Worm (Caenorhabditis elegans): ENCODE results near the gene pho-5.
A peak's percentile ranks its signal among the peaks of the same experiment; 100 is the strongest.

The pho-5 gene

DNA sequence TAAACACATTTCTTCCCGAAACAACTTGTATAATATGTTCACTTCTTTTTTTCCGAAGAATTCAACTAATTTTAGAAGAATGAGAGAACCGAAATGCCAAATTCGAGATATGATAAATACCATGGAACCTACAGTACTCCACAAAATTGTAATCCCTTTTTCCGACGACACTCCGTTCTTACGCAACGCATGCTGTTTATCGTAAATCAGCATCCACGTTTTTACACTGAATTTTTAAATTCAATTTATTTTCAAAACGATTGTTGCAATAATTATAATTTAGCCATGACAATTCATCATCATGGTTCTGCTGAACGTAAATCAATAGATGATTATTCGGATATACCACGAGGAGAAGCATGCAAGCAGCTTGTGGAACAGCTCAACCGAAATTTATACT is 4.5 kb downstream of the pho-5 start, which contains the start of gene B0361.3:
Gene B0361.3, plus strand, starts transcription at position 284 of the 400 bp plus-strand sequence.
- no peak for TF ChIP-seq nhr-43 (tag; optimal IDR thresholded peaks at IDR 0.05; ENCODE audit: poor library complexity, severe bottlenecking)
- no peak for TF ChIP-seq unc-62 (GFP tag; optimal IDR thresholded peaks at IDR 0.05)
- no peak for TF ChIP-seq elt-2 (tag; optimal IDR thresholded peaks at IDR 0.05)
- TF ChIP-seq jun-1 (tag; optimal IDR thresholded peaks at IDR 0.05), result no peak
- TF ChIP-seq fos-1 (tag; optimal IDR thresholded peaks at IDR 0.05), result no peak
- TF ChIP-seq lin-39 (tag; optimal IDR thresholded peaks at IDR 0.05), result no peak
- no peak for TF ChIP-seq eor-1 (tag; optimal IDR thresholded peaks at IDR 0.05)
- TF ChIP-seq nhr-67 (tag; optimal IDR thresholded peaks at IDR 0.05), result no peak
- peak; percentile 31 for TF ChIP-seq pha-4 (tag; optimal IDR thresholded peaks at IDR 0.05)
- no peak for TF ChIP-seq ceh-9 (tag; optimal IDR thresholded peaks at IDR 0.05)
- no peak for TF ChIP-seq elt-1 (tag; optimal IDR thresholded peaks at IDR 0.05)
- no peak for TF ChIP-seq skn-1 (tag; optimal IDR thresholded peaks at IDR 0.05)
- TF ChIP-seq egl-5 (tag; optimal IDR thresholded peaks at IDR 0.05), result no peak
- peak; percentile 42 for TF ChIP-seq R02D3.7 (tag; optimal IDR thresholded peaks at IDR 0.05)
- no peak for TF ChIP-seq daf-12 (tag; optimal IDR thresholded peaks at IDR 0.05)
- no peak for TF ChIP-seq aly-2 (tag; optimal IDR thresholded peaks at IDR 0.05)
- peak; percentile 21 for TF ChIP-seq nfya-1 (tag; optimal IDR thresholded peaks at IDR 0.05; ENCODE audit: insufficient read depth)
- no peak for TF ChIP-seq ztf-11 (tag; optimal IDR thresholded peaks at IDR 0.05)
- no peak for TF ChIP-seq nhr-76 (tag; optimal IDR thresholded peaks at IDR 0.05)
- TF ChIP-seq nhr-11 (tag; optimal IDR thresholded peaks at IDR 0.05), result no peak

DNA sequence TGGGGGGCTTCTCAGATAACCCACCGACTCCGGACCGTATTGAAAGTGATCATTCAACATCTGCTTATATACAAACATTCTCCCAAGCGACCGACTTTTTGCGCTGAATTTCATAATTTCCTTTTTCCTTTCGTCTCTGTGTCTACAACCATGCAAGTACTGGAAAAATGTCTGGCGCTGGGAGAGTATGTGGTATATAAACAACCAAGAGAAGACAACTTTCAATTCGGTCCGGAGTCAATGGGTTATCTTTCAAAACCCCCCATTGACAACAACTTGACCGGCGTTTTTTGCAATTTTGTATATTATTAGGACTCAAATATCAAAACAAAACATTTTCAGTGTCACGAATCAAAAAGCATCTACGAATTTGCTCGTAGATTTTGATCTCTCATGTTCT is 7.2 kb downstream of the pho-5 start:
- peak; percentile 49 for TF ChIP-seq nhr-77 (tag; optimal IDR thresholded peaks at IDR 0.05)
- TF ChIP-seq unc-39 (tag; optimal IDR thresholded peaks at IDR 0.05), result no peak
- no peak for TF ChIP-seq zag-1 (tag; optimal IDR thresholded peaks at IDR 0.05)
- TF ChIP-seq mdl-1 (tag; optimal IDR thresholded peaks at IDR 0.05), result no peak
- peak; percentile 49 for TF ChIP-seq hmg-11 (tag; optimal IDR thresholded peaks at IDR 0.05)
- TF ChIP-seq fos-1 (tag; optimal IDR thresholded peaks at IDR 0.05), result no peak
- TF ChIP-seq unc-62 (GFP tag; optimal IDR thresholded peaks at IDR 0.05), result no peak
- no peak for TF ChIP-seq nhr-67 (tag; optimal IDR thresholded peaks at IDR 0.05)
- TF ChIP-seq nfya-1 (tag; optimal IDR thresholded peaks at IDR 0.05; ENCODE audit: insufficient read depth), result peak; percentile 44
- peak; percentile 75 for TF ChIP-seq lsy-12 (tag; optimal IDR thresholded peaks at IDR 0.05)
- TF ChIP-seq ZK546.5 (tag; optimal IDR thresholded peaks at IDR 0.05), result no peak
- no peak for TF ChIP-seq ztf-11 (tag; optimal IDR thresholded peaks at IDR 0.05)
- no peak for TF ChIP-seq nhr-237 (tag; optimal IDR thresholded peaks at IDR 0.05)
- peak; percentile 99 for TF ChIP-seq snpc-4 (tag; optimal IDR thresholded peaks at IDR 0.05)
- TF ChIP-seq nhr-23 (tag; optimal IDR thresholded peaks at IDR 0.05), result peak; percentile 45
- no peak for TF ChIP-seq ceh-16 (tag; optimal IDR thresholded peaks at IDR 0.05)
- TF ChIP-seq nhr-43 (tag; optimal IDR thresholded peaks at IDR 0.05; ENCODE audit: poor library complexity, severe bottlenecking), result peak; percentile 38
- no peak for TF ChIP-seq fkh-10 (GFP tag; optimal IDR thresholded peaks at IDR 0.05)
- peak; percentile 45 for TF ChIP-seq elt-2 (tag; optimal IDR thresholded peaks at IDR 0.05)
- peak; percentile 82 for TF ChIP-seq pha-4 (tag; optimal IDR thresholded peaks at IDR 0.05)
- TF ChIP-seq lin-15B (tag; optimal IDR thresholded peaks at IDR 0.05), result peak; percentile 18
- TF ChIP-seq ztf-4 (tag; optimal IDR thresholded peaks at IDR 0.05), result no peak
- TF ChIP-seq aly-2 (tag; optimal IDR thresholded peaks at IDR 0.05), result no peak
- TF ChIP-seq nhr-11 (tag; optimal IDR thresholded peaks at IDR 0.05), result peak; percentile 39
- no peak for TF ChIP-seq nhr-12 (tag; optimal IDR thresholded peaks at IDR 0.05)
- peak; percentile 45 for TF ChIP-seq ceh-28 (tag; optimal IDR thresholded peaks at IDR 0.05)
- TF ChIP-seq jun-1 (tag; optimal IDR thresholded peaks at IDR 0.05), result peak; percentile 56
- TF ChIP-seq egl-27 (tag; optimal IDR thresholded peaks at IDR 0.05), result no peak
- TF ChIP-seq R02D3.7 (tag; optimal IDR thresholded peaks at IDR 0.05), result peak; percentile 6
- no peak for TF ChIP-seq nhr-76 (tag; optimal IDR thresholded peaks at IDR 0.05)

DNA sequence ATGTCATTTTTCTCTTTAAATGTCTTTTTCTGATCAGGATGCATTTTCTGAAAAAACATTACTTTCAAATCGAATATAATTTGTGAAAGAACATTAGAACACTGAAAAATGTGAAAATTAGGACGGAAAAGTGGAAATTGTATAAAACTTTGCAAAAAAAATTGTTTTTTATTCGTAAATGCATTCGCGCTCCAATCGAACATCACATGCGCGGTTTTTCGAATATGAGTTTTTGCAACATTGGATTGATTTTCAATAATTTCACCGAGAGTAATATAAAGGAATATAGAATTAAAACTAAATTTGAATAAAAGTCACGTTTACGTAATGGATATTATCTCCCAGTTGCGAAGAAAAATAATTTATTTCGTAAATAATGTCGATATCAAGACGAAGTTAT is 8.5 kb downstream of the pho-5 start, which contains the start of the genes spot-1 and B0361.11:
Gene spot-1, minus strand, starts transcription at position 47 of the 400 bp plus-strand sequence.
Gene B0361.11, plus strand, starts transcription at position 372 of the 400 bp plus-strand sequence.
- no peak for TF ChIP-seq nhr-76 (tag; optimal IDR thresholded peaks at IDR 0.05)
- TF ChIP-seq eor-1 (tag; optimal IDR thresholded peaks at IDR 0.05), result no peak
- TF ChIP-seq mdl-1 (tag; optimal IDR thresholded peaks at IDR 0.05), result no peak
- TF ChIP-seq daf-12 (tag; optimal IDR thresholded peaks at IDR 0.05), result no peak
- TF ChIP-seq egl-27 (tag; optimal IDR thresholded peaks at IDR 0.05), result no peak
- no peak for TF ChIP-seq fos-1 (tag; optimal IDR thresholded peaks at IDR 0.05)
- TF ChIP-seq ama-1 (optimal IDR thresholded peaks at IDR 0.05), result no peak
- no peak for TF ChIP-seq nhr-237 (tag; optimal IDR thresholded peaks at IDR 0.05)
- peak; percentile 64 for TF ChIP-seq nfya-1 (tag; optimal IDR thresholded peaks at IDR 0.05; ENCODE audit: insufficient read depth)
- no peak for TF ChIP-seq aly-2 (tag; optimal IDR thresholded peaks at IDR 0.05)
- no peak for TF ChIP-seq ceh-9 (tag; optimal IDR thresholded peaks at IDR 0.05)
- no peak for TF ChIP-seq nhr-12 (tag; optimal IDR thresholded peaks at IDR 0.05)
- TF ChIP-seq pha-4 (tag; optimal IDR thresholded peaks at IDR 0.05), result peak; percentile 81
- TF ChIP-seq elt-3 (tag; optimal IDR thresholded peaks at IDR 0.05), result no peak
- TF ChIP-seq skn-1 (tag; optimal IDR thresholded peaks at IDR 0.05), result peak; percentile 54
- TF ChIP-seq nhr-67 (tag; optimal IDR thresholded peaks at IDR 0.05), result no peak
- TF ChIP-seq nhr-28 (tag; optimal IDR thresholded peaks at IDR 0.05), result no peak
- TF ChIP-seq ztf-4 (tag; optimal IDR thresholded peaks at IDR 0.05), result no peak
- TF ChIP-seq ZK546.5 (tag; optimal IDR thresholded peaks at IDR 0.05), result no peak
- peak; percentile 63 for TF ChIP-seq hmg-11 (tag; optimal IDR thresholded peaks at IDR 0.05)
- TF ChIP-seq mml-1 (tag; optimal IDR thresholded peaks at IDR 0.05), result no peak
- no peak for TF ChIP-seq fkh-2 (tag; optimal IDR thresholded peaks at IDR 0.05)
- TF ChIP-seq elt-1 (tag; optimal IDR thresholded peaks at IDR 0.05), result no peak
- TF ChIP-seq lin-15B (tag; optimal IDR thresholded peaks at IDR 0.05), result peak; percentile 72
- peak; percentile 13 for TF ChIP-seq nhr-25 (tag; optimal IDR thresholded peaks at IDR 0.05)
- no peak for TF ChIP-seq sea-2 (GFP tag; optimal IDR thresholded peaks at IDR 0.05)
- TF ChIP-seq lsy-12 (tag; optimal IDR thresholded peaks at IDR 0.05), result no peak
- TF ChIP-seq lin-39 (tag; optimal IDR thresholded peaks at IDR 0.05), result no peak
- TF ChIP-seq snpc-4 (tag; optimal IDR thresholded peaks at IDR 0.05), result peak; percentile 60
- peak; percentile 14 for TF ChIP-seq egl-5 (tag; optimal IDR thresholded peaks at IDR 0.05)
- TF ChIP-seq ceh-82 (tag; optimal IDR thresholded peaks at IDR 0.05), result no peak
- no peak for TF ChIP-seq tbx-2 (tag; optimal IDR thresholded peaks at IDR 0.05)
- TF ChIP-seq zag-1 (tag; optimal IDR thresholded peaks at IDR 0.05), result no peak
